Worm (Caenorhabditis elegans): ENCODE measurements around the gene del-5.

The del-5 gene

DNA sequence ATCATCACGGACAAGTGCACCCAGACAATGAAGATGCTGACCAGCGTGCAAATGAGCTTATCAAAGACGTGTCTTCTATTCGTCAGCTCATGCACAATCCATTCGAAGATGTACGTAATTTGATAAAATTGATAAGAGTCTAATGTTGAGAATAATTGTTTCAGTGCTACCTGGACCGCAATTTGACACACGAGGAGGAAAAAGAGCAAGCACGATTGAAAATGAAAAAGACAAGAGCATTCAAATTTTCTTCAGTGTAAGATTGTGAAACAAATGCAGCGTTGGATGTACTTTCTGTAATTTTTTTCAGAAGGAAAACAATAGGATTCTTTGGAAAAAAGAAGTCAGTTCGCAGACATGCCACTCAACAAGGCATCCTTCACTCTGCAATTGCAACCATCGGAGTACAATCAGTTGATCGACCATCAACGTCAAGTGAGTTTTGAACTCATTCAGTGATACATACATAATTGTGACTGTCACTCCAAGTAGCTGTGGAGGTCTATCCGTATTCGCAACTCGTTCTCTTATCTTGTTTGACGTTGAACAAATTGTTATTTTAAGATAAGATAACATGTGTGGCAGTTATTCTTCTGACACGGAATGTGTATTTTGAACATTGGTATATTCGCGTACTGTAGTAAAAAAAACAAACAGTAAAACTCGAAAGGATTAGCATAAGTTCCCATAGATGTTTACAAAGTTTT lies 50.9 kb downstream of the del-5 start (continued):
- TF ChIP-seq ama-1 (optimal IDR thresholded peaks at IDR 0.05) (no peak), tra-1 (GFP tag; IDR thresholded peaks at IDR 0.05) (peak; percentile 38; the same call in 1 of the 2 replicates), lin-15B (tag; optimal IDR thresholded peaks at IDR 0.05) (no peak), F26F4.8 (GFP tag; conservative IDR thresholded peaks at IDR 0.05) (no peak), egl-43 (GFP tag; IDR thresholded peaks at IDR 0.05) (no peak), ceh-32 (tag; optimal IDR thresholded peaks at IDR 0.05; ENCODE audit: poor library complexity) (no peak), aly-2 (tag; optimal IDR thresholded peaks at IDR 0.05) (no peak), lin-1 (GFP tag; IDR thresholded peaks at IDR 0.05) (0 out of 2 replicates have a peak, but pooled peaks have one; percentile 13), nhr-42 (GFP tag; IDR thresholded peaks at IDR 0.05) (no peak), sdz-12 (GFP tag; optimal IDR thresholded peaks at IDR 0.05) (no peak), zag-1 (tag; optimal IDR thresholded peaks at IDR 0.05) (no peak), fkh-10 (GFP tag; optimal IDR thresholded peaks at IDR 0.05) (no peak), zfp-2 (tag; optimal IDR thresholded peaks at IDR 0.05) (no peak), dmd-9 (GFP tag; IDR thresholded peaks at IDR 0.05) (no peak), daf-16 (GFP tag; optimal IDR thresholded peaks at IDR 0.05) (no peak), daf-16 (tag; optimal IDR thresholded peaks at IDR 0.05) (peak; percentile 21), hlh-11 (tag; optimal IDR thresholded peaks at IDR 0.05) (peak; percentile 11), zfp-3 (GFP tag; conservative IDR thresholded peaks at IDR 0.05) (no peak), nhr-102 (tag; optimal IDR thresholded peaks at IDR 0.05) (no peak), lir-3 (tag; optimal IDR thresholded peaks at IDR 0.05) (no peak), lin-29 (GFP tag; IDR thresholded peaks at IDR 0.05) (no peak), ztf-11 (tag; optimal IDR thresholded peaks at IDR 0.05) (no peak), ces-1 (GFP tag; optimal IDR thresholded peaks at IDR 0.05) (no peak), T20F7.1 (GFP tag; optimal IDR thresholded peaks at IDR 0.05) (no peak), lim-7 (GFP tag; IDR thresholded peaks at IDR 0.05) (no peak), nhr-28 (tag; optimal IDR thresholded peaks at IDR 0.05) (peak; percentile 45), snpc-4 (tag; optimal IDR thresholded peaks at IDR 0.05) (no peak), mxl-3 (GFP tag; optimal IDR thresholded peaks at IDR 0.05) (no peak), dve-1 (tag; optimal IDR thresholded peaks at IDR 0.05; ENCODE audit: insufficient read depth) (peak; percentile 38), zip-2 (tag; optimal IDR thresholded peaks at IDR 0.05) (no peak), ceh-44 (GFP tag; IDR thresholded peaks at IDR 0.05) (no peak), nhr-41 (GFP tag; IDR thresholded peaks at IDR 0.05) (no peak), nhr-10 (tag; optimal IDR thresholded peaks at IDR 0.05) (no peak), fos-1 (tag; optimal IDR thresholded peaks at IDR 0.05) (no peak)

All from whole organism, L4 larva.